Worm (Caenorhabditis elegans) whole organism, L3 larva: ENCODE results near the gene F29B9.7.

Experiments
- ZK546.5 ChIP-seq: sonication (generic microtip); optimal IDR thresholded peaks from 2 replicates; lab custom pipeline; 2017; ENCODE audit warnings: missing biosample characterization, missing genetic modification characterization
- aly-2 ChIP-seq: fragments of 150-350 bp; optimal IDR thresholded peaks from 2 replicates; lab custom pipeline; 2014; ENCODE audit warnings: missing biosample characterization, missing genetic modification characterization
- ama-1 ChIP-seq: fragments of 150-350 bp; optimal IDR thresholded peaks from 2 replicates; lab custom pipeline; 2018
- ceh-16 ChIP-seq: sonication (generic microtip); optimal IDR thresholded peaks from 2 replicates; lab custom pipeline; 2017; ENCODE audit warnings: missing biosample characterization, missing genetic modification characterization
- ceh-28 ChIP-seq: fragments of 150-350 bp; optimal IDR thresholded peaks from 2 replicates; lab custom pipeline; 2014; ENCODE audit warnings: missing biosample characterization, missing genetic modification reagents, missing genetic modification characterization
- ceh-82 ChIP-seq: fragments of 150-350 bp; optimal IDR thresholded peaks from 2 replicates; lab custom pipeline; 2014; ENCODE audit warnings: missing biosample characterization, missing genetic modification characterization
- ceh-9 ChIP-seq: sonication (generic microtip); optimal IDR thresholded peaks from 2 replicates; lab custom pipeline; 2018; ENCODE audit warnings: missing biosample characterization, missing genetic modification characterization
- elt-1 ChIP-seq: fragments of 150-350 bp; optimal IDR thresholded peaks from 2 replicates; lab custom pipeline; 2014; ENCODE audit warnings: missing biosample characterization, missing genetic modification characterization
- elt-3 ChIP-seq, 3 experiments: fragments of 150-350 bp in 1 of 3; sonication (generic microtip) in 2 of 3; optimal IDR thresholded peaks; 2 replicates in 2 of 3; 4 replicates in 1 of 3; lab custom pipeline; 2014 to 2017; ENCODE audit warnings: missing biosample characterization in 3 of 3, missing genetic modification characterization in 3 of 3
- eor-1 ChIP-seq, 2 experiments: fragments of 150-350 bp; optimal IDR thresholded peaks; 2 replicates each; lab custom pipeline; 2014 to 2018; ENCODE audit warnings: missing biosample characterization in 2 of 2, missing genetic modification characterization in 2 of 2
- fkh-2 ChIP-seq: fragments of 150-350 bp; optimal IDR thresholded peaks from 2 replicates; lab custom pipeline; 2014; ENCODE audit warnings: missing biosample characterization, missing genetic modification reagents, missing genetic modification characterization
- fos-1 ChIP-seq: fragments of 150-350 bp; optimal IDR thresholded peaks from 2 replicates; lab custom pipeline; 2014; ENCODE audit warnings: missing biosample characterization, missing genetic modification characterization
- hmg-11 ChIP-seq: sonication (generic microtip); optimal IDR thresholded peaks from 2 replicates; lab custom pipeline; 2016; ENCODE audit warnings: missing genetic modification characterization, missing compliant biosample characterization
- jun-1 ChIP-seq: fragments of 150-350 bp; optimal IDR thresholded peaks from 2 replicates; lab custom pipeline; 2014; ENCODE audit warnings: missing biosample characterization, missing genetic modification reagents, missing genetic modification characterization
- lin-15B ChIP-seq: fragments of 150-350 bp; optimal IDR thresholded peaks from 2 replicates; lab custom pipeline; 2014; ENCODE audit warnings: missing biosample characterization, missing genetic modification characterization
- lsy-12 ChIP-seq: sonication (generic microtip); optimal IDR thresholded peaks from 2 replicates; lab custom pipeline; 2016; ENCODE audit warnings: mild to moderate bottlenecking, missing genetic modification characterization, missing compliant biosample characterization
- mml-1 ChIP-seq: fragments of 150-350 bp; sonication (generic microtip); optimal IDR thresholded peaks from 3 replicates; lab custom pipeline; 2014; ENCODE audit warnings: missing biosample characterization, missing genetic modification characterization
- nhr-11 ChIP-seq: fragments of 150-350 bp; optimal IDR thresholded peaks from 2 replicates; lab custom pipeline; 2014; ENCODE audit warnings: missing biosample characterization, missing genetic modification characterization
- nhr-23 ChIP-seq: fragments of 150-350 bp; optimal IDR thresholded peaks from 2 replicates; lab custom pipeline; 2014; ENCODE audit warnings: missing biosample characterization, missing genetic modification reagents, missing genetic modification characterization
- nhr-237 ChIP-seq: fragments of 150-350 bp; optimal IDR thresholded peaks from 2 replicates; lab custom pipeline; 2014; ENCODE audit warnings: missing biosample characterization, missing genetic modification characterization
- nhr-25 ChIP-seq: sonication (generic microtip); optimal IDR thresholded peaks from 2 replicates; lab custom pipeline; 2017; ENCODE audit warnings: missing biosample characterization, missing genetic modification characterization
- nhr-28 ChIP-seq: fragments of 150-350 bp; optimal IDR thresholded peaks from 2 replicates; lab custom pipeline; 2014; ENCODE audit warnings: missing biosample characterization, missing genetic modification characterization
- nhr-43 ChIP-seq: sonication (generic microtip); optimal IDR thresholded peaks from 2 replicates; lab custom pipeline; 2016; ENCODE audit warnings: mild to moderate bottlenecking, missing genetic modification characterization, missing compliant biosample characterization; ENCODE audit not compliant: poor library complexity, severe bottlenecking
- nhr-76 ChIP-seq: fragments of 150-350 bp; sonication (generic microtip); optimal IDR thresholded peaks from 5 replicates; lab custom pipeline; 2014; ENCODE audit warnings: missing biosample characterization, missing genetic modification characterization
- nhr-77 ChIP-seq: fragments of 150-350 bp; optimal IDR thresholded peaks from 2 replicates; lab custom pipeline; 2014; ENCODE audit warnings: missing biosample characterization, missing genetic modification characterization
- pha-4 ChIP-seq: fragments of 150-350 bp; optimal IDR thresholded peaks from 2 replicates; lab custom pipeline; 2014; ENCODE audit warnings: missing biosample characterization, missing genetic modification reagents, missing genetic modification characterization
- sea-2 ChIP-seq: fragments of 150-350 bp; sonication (generic microtip); optimal IDR thresholded peaks from 4 replicates; lab custom pipeline; 2014; ENCODE audit warnings: missing biosample characterization, missing genetic modification reagents, missing genetic modification characterization
- snpc-4 ChIP-seq: fragments of 150-350 bp; optimal IDR thresholded peaks from 2 replicates; lab custom pipeline; 2014; ENCODE audit warnings: missing biosample characterization, missing genetic modification characterization
- tbx-2 ChIP-seq: sonication (generic microtip); optimal IDR thresholded peaks from 2 replicates; lab custom pipeline; 2016; ENCODE audit warnings: mild to moderate bottlenecking, missing genetic modification characterization, missing compliant biosample characterization
- unc-39 ChIP-seq: sonication (generic microtip); optimal IDR thresholded peaks from 4 replicates; lab custom pipeline; 2017; ENCODE audit warnings: missing biosample characterization, missing genetic modification characterization
- unc-62 ChIP-seq: fragments of 150-350 bp; sonication (generic microtip); optimal IDR thresholded peaks from 4 replicates; lab custom pipeline; 2014; ENCODE audit warnings: missing biosample characterization, missing genetic modification reagents, missing genetic modification characterization
- zag-1 ChIP-seq: fragments of 150-350 bp; optimal IDR thresholded peaks from 2 replicates; lab custom pipeline; 2014; ENCODE audit warnings: missing biosample characterization, missing genetic modification characterization
- ztf-11 ChIP-seq: fragments of 150-350 bp; optimal IDR thresholded peaks from 2 replicates; lab custom pipeline; 2014; ENCODE audit warnings: missing biosample characterization, missing genetic modification characterization
- ztf-4 ChIP-seq: fragments of 150-350 bp; optimal IDR thresholded peaks from 2 replicates; lab custom pipeline; 2014; ENCODE audit warnings: missing biosample characterization, missing genetic modification characterization

F29B9.7 gene

ce11 chrIV:4636001-4636400, 13.6 kb upstream of the F29B9.7 start, which contains the start of gene R105.5:
TSS of gene R105.5 (plus strand) at chrIV:4636301.
- no peak for TF ChIP-seq nhr-28 (tag; lab: Kevin White, UChicago)
- no peak for TF ChIP-seq ZK546.5

- TF ChIP-seq sea-2 (GFP tag; lab: Kevin White, UChicago): no peak
- no peak for TF ChIP-seq ceh-9 (tag; lab: Kevin White, UChicago)
- TF ChIP-seq unc-62 (GFP tag; lab: Kevin White, UChicago): no peak
- TF ChIP-seq jun-1: no peak
- TF ChIP-seq ztf-4: no peak
- no peak for TF ChIP-seq zag-1
- no peak for TF ChIP-seq ceh-82 (tag; lab: Kevin White, UChicago)
- no peak for TF ChIP-seq ceh-16 (tag; lab: Kevin White, UChicago)
- no peak for TF ChIP-seq nhr-28 (tag; lab: Kevin White, UChicago)
- TF ChIP-seq unc-39 (tag; lab: Kevin White, UChicago): no peak
- TF ChIP-seq nhr-11 (tag; lab: Kevin White, UChicago): no peak
- no peak for TF ChIP-seq nhr-76 (tag; lab: Kevin White, UChicago)
- TF ChIP-seq fkh-2 (tag; lab: Kevin White, UChicago): no peak
- no peak for TF ChIP-seq hmg-11 (tag; lab: Kevin White, UChicago)
- no peak for TF ChIP-seq nhr-237 (tag; lab: Kevin White, UChicago)
- no peak for TF ChIP-seq snpc-4
- TF ChIP-seq ztf-11: no peak
- no peak for TF ChIP-seq ama-1 (lab: Kevin White, UChicago)
- no peak for TF ChIP-seq nhr-23 (tag; lab: Kevin White, UChicago)
- TF ChIP-seq, all 47 proteins: peak for 0
Observed at ce11 chrIV:4637840-4638239, 11.7 kb upstream of the F29B9.7 start, which contains the start of gene F19C7.8. TSS of gene F19C7.8 (minus strand) at chrIV:4638095.

ce11 chrIV:4639352-4639751, 10.2 kb upstream of the F29B9.7 start:
- TF ChIP-seq elt-1 (tag; lab: Kevin White, UChicago) (no peak), elt-3 (tag; optimal IDR thresholded peaks at IDR 0.05; lab: Kevin White, UChicago) (no peak), nhr-237 (tag; lab: Kevin White, UChicago) (no peak), eor-1 (tag; optimal IDR thresholded peaks at IDR 0.05; lab: Kevin White, UChicago) (no peak), nhr-77 (tag; lab: Kevin White, UChicago) (no peak), ceh-9 (tag; lab: Kevin White, UChicago) (no peak), nhr-25 (tag; lab: Kevin White, UChicago) (no peak), jun-1 (no peak), fos-1 (tag; lab: Kevin White, UChicago) (no peak), lsy-12 (no peak), aly-2 (tag; lab: Kevin White, UChicago) (no peak), unc-62 (GFP tag; lab: Kevin White, UChicago) (no peak)

ce11 chrIV:4640941-4641340, 8.6 kb upstream of the F29B9.7 start:
- no peak for TF ChIP-seq ama-1 (lab: Kevin White, UChicago)
- no peak for TF ChIP-seq ZK546.5
- no peak for TF ChIP-seq pha-4
- TF ChIP-seq nhr-25 (tag; lab: Kevin White, UChicago): peak; percentile 77
- no peak for TF ChIP-seq tbx-2
- TF ChIP-seq ceh-82 (tag; lab: Kevin White, UChicago): no peak
- TF ChIP-seq lin-15B (tag; lab: Kevin White, UChicago): no peak
- TF ChIP-seq ceh-28 (tag; lab: Kevin White, UChicago): no peak
- TF ChIP-seq nhr-43 (tag; lab: Kevin White, UChicago): peak; percentile 15
- TF ChIP-seq nhr-23 (tag; lab: Kevin White, UChicago): no peak
- TF ChIP-seq mml-1 (tag; lab: Kevin White, UChicago): no peak

- TF ChIP-seq nhr-25 (tag; lab: Kevin White, UChicago) (peak; percentile 30), nhr-43 (tag; lab: Kevin White, UChicago) (no peak), sea-2 (GFP tag; lab: Kevin White, UChicago) (no peak)
Observed at ce11 chrIV:4643577-4643976, 6.0 kb upstream of the F29B9.7 start.
